Fruit fly (Drosophila melanogaster): Measurements from ENCODE around the gene CG1275.

Gene CG1275

DNA sequence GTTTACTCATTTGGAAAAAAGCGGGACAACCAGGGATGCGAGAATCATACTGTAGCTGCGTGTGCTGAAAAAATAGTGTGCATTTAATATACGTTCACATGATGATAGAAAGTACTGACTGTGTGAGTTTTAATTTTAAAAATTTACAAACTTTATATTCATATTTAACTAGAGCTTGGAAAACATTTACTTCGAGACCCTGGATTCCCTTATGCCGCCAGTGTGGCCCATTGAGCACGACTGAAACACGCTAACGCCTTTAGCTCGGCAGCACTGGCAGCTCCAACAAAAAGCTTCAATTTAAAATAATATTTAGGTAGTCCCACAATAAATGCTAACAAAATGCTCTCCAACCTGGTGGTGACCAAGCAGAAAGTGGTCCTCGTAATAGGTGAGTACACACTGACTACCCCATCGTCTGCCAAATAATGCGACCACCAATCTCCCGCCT lies at the start of gene CG1275, which contains the start of gene Elp5 (continued):
- TF ChIP-seq nom (GFP tag; optimal IDR thresholded peaks at IDR 0.05) (peak; percentile 93), CG18262 (tag; optimal IDR thresholded peaks at IDR 0.05) (peak; percentile 98), CG15514 (GFP tag; optimal IDR thresholded peaks at IDR 0.05) (peak; percentile 92), CG1602 (GFP tag; optimal IDR thresholded peaks at IDR 0.05) (peak; percentile 98), ewg (GFP tag; optimal IDR thresholded peaks at IDR 0.05) (peak; percentile 95), twi (tag; optimal IDR thresholded peaks at IDR 0.05) (peak; percentile 95), Elba2 (GFP tag; optimal IDR thresholded peaks at IDR 0.05) (peak; percentile 84), jumu (GFP tag; optimal IDR thresholded peaks at IDR 0.05) (peak; percentile 94), Sry-δ (GFP tag; optimal IDR thresholded peaks at IDR 0.05) (peak; percentile 65), CG16815 (GFP tag; optimal IDR thresholded peaks at IDR 0.05) (peak; percentile 96), eve (GFP tag; optimal IDR thresholded peaks at IDR 0.05) (no peak), CG15696 (tag; optimal IDR thresholded peaks at IDR 0.05) (peak; percentile 93), schlank (tag; optimal IDR thresholded peaks at IDR 0.05) (peak; percentile 98), chn (GFP tag; optimal IDR thresholded peaks at IDR 0.05) (peak; percentile 98), ara (GFP tag; IDR thresholded peaks at IDR 0.05) (peak; percentile 99), dpn (GFP tag; optimal IDR thresholded peaks at IDR 0.05) (peak; percentile 97 to 98), kah (GFP tag; optimal IDR thresholded peaks at IDR 0.05) (peak; percentile 49), Bgb (GFP tag; IDR thresholded peaks at IDR 0.05; ENCODE audit: partially characterized antibody) (peak; percentile 33; the same call in 1 of the 2 replicates), CG10321 (GFP tag; IDR thresholded peaks at IDR 0.05) (peak; percentile 87), CG17802 (tag; optimal IDR thresholded peaks at IDR 0.05) (peak; percentile 91), mld (GFP tag; IDR thresholded peaks at IDR 0.05; ENCODE audit: partially characterized antibody) (no peak), Sry-β (GFP tag; optimal IDR thresholded peaks at IDR 0.05) (peak; percentile 80), CG10267 (tag; optimal IDR thresholded peaks at IDR 0.05) (peak; percentile 92), ro (GFP tag; IDR thresholded peaks at IDR 0.05) (peak; percentile 98), CG9609 (GFP tag; optimal IDR thresholded peaks at IDR 0.05) (peak; percentile 96), tx (GFP tag; optimal IDR thresholded peaks at IDR 0.05) (peak; percentile 96), CG2712 (tag; optimal IDR thresholded peaks at IDR 0.05) (peak; percentile 98), CG12942 (GFP tag; optimal IDR thresholded peaks at IDR 0.05) (peak; percentile 97), CG10366 (GFP tag; IDR thresholded peaks at IDR 0.05) (peak; percentile 100), CG11696 (GFP tag; IDR thresholded peaks at IDR 0.05) (peak; percentile 98), CG7745 (tag; optimal IDR thresholded peaks at IDR 0.05) (peak; percentile 78), Pdp1 (GFP tag; optimal IDR thresholded peaks at IDR 0.05) (peak; percentile 98), TFAM (GFP tag; optimal IDR thresholded peaks at IDR 0.05) (peak; percentile 70), Drgx (GFP tag; IDR thresholded peaks at IDR 0.05) (peak; percentile 100), pho (GFP tag; optimal IDR thresholded peaks at IDR 0.05) (peak; percentile 97), Rfx (GFP tag; IDR thresholded peaks at IDR 0.05) (peak; percentile 100), CG9876 (GFP tag; optimal IDR thresholded peaks at IDR 0.05) (peak; percentile 88), Poxn (GFP tag; IDR thresholded peaks at IDR 0.05) (peak; percentile 98), gcm (GFP tag; optimal IDR thresholded peaks at IDR 0.05) (peak; percentile 97), CG32772 (GFP tag; IDR thresholded peaks at IDR 0.05) (peak; percentile 100), bsh (GFP tag; optimal IDR thresholded peaks at IDR 0.05) (peak; percentile 94 to 99), lmd (GFP tag; IDR thresholded peaks at IDR 0.05) (peak; percentile 100), HmgD (GFP tag; optimal IDR thresholded peaks at IDR 0.05) (peak; percentile 86), Doc2 (GFP tag; IDR thresholded peaks at IDR 0.05) (peak; percentile 98), cwo (GFP tag; optimal IDR thresholded peaks at IDR 0.05) (peak; percentile 93), Usf (GFP tag; optimal IDR thresholded peaks at IDR 0.05) (peak; percentile 95), dati (GFP tag; IDR thresholded peaks at IDR 0.05) (peak; percentile 99), CG8765 (GFP tag; IDR thresholded peaks at IDR 0.05) (peak; percentile 99), CG13287 (GFP tag; IDR thresholded peaks at IDR 0.05; ENCODE audit: partially characterized antibody) (peak; percentile 37; the same call in 1 of the 2 replicates), fd102C (GFP tag; optimal IDR thresholded peaks at IDR 0.05) (peak; percentile 80)
